Worm (Caenorhabditis elegans) whole organism, L3 larva: Measurements from ENCODE around the gene fbxb-14.

Experiments
- R02D3.7 ChIP-seq: fragments of 150-350 bp; optimal IDR thresholded peaks from 2 replicates; lab custom pipeline; 2014; ENCODE audit warnings: missing biosample characterization, missing genetic modification characterization
- ZK546.5 ChIP-seq: sonication (generic microtip); optimal IDR thresholded peaks from 2 replicates; lab custom pipeline; 2017; ENCODE audit warnings: missing biosample characterization, missing genetic modification characterization
- aly-2 ChIP-seq: fragments of 150-350 bp; optimal IDR thresholded peaks from 2 replicates; lab custom pipeline; 2014; ENCODE audit warnings: missing biosample characterization, missing genetic modification characterization
- ama-1 ChIP-seq: fragments of 150-350 bp; optimal IDR thresholded peaks from 2 replicates; lab custom pipeline; 2018
- ceh-28 ChIP-seq: fragments of 150-350 bp; optimal IDR thresholded peaks from 2 replicates; lab custom pipeline; 2014; ENCODE audit warnings: missing biosample characterization, missing genetic modification reagents, missing genetic modification characterization
- elt-2 ChIP-seq: sonication (generic microtip); optimal IDR thresholded peaks from 2 replicates; lab custom pipeline; 2016; ENCODE audit warnings: missing genetic modification reagents, mild to moderate bottlenecking, missing genetic modification characterization, missing compliant biosample characterization
- elt-3 ChIP-seq, 3 experiments: fragments of 150-350 bp in 1 of 3; sonication (generic microtip) in 2 of 3; optimal IDR thresholded peaks; 2 replicates in 2 of 3; 4 replicates in 1 of 3; lab custom pipeline; 2014 to 2017; ENCODE audit warnings: missing biosample characterization in 3 of 3, missing genetic modification characterization in 3 of 3
- eor-1 ChIP-seq, 2 experiments: fragments of 150-350 bp; optimal IDR thresholded peaks; 2 replicates each; lab custom pipeline; 2014 to 2018; ENCODE audit warnings: missing biosample characterization in 2 of 2, missing genetic modification characterization in 2 of 2
- fos-1 ChIP-seq: fragments of 150-350 bp; optimal IDR thresholded peaks from 2 replicates; lab custom pipeline; 2014; ENCODE audit warnings: missing biosample characterization, missing genetic modification characterization
- hmg-11 ChIP-seq: sonication (generic microtip); optimal IDR thresholded peaks from 2 replicates; lab custom pipeline; 2016; ENCODE audit warnings: missing genetic modification characterization, missing compliant biosample characterization
- lin-15B ChIP-seq: fragments of 150-350 bp; optimal IDR thresholded peaks from 2 replicates; lab custom pipeline; 2014; ENCODE audit warnings: missing biosample characterization, missing genetic modification characterization
- lin-39 ChIP-seq: fragments of 150-350 bp; optimal IDR thresholded peaks from 2 replicates; lab custom pipeline; 2018; ENCODE audit warnings: missing biosample characterization, missing genetic modification reagents, missing genetic modification characterization
- lsy-12 ChIP-seq: sonication (generic microtip); optimal IDR thresholded peaks from 2 replicates; lab custom pipeline; 2016; ENCODE audit warnings: mild to moderate bottlenecking, missing genetic modification characterization, missing compliant biosample characterization
- mml-1 ChIP-seq: fragments of 150-350 bp; sonication (generic microtip); optimal IDR thresholded peaks from 3 replicates; lab custom pipeline; 2014; ENCODE audit warnings: missing biosample characterization, missing genetic modification characterization
- nfya-1 ChIP-seq: sonication (generic microtip); optimal IDR thresholded peaks from 2 replicates; lab custom pipeline; 2017; ENCODE audit warnings: missing genetic modification characterization, mild to moderate bottlenecking, missing compliant biosample characterization, antibody characterized with exemption, moderate library complexity; ENCODE audit not compliant: insufficient read depth
- nhr-11 ChIP-seq: fragments of 150-350 bp; optimal IDR thresholded peaks from 2 replicates; lab custom pipeline; 2014; ENCODE audit warnings: missing biosample characterization, missing genetic modification characterization
- nhr-12 ChIP-seq: fragments of 150-350 bp; optimal IDR thresholded peaks from 2 replicates; lab custom pipeline; 2014; ENCODE audit warnings: missing biosample characterization, missing genetic modification characterization
- nhr-23 ChIP-seq: fragments of 150-350 bp; optimal IDR thresholded peaks from 2 replicates; lab custom pipeline; 2014; ENCODE audit warnings: missing biosample characterization, missing genetic modification reagents, missing genetic modification characterization
- nhr-237 ChIP-seq: fragments of 150-350 bp; optimal IDR thresholded peaks from 2 replicates; lab custom pipeline; 2014; ENCODE audit warnings: missing biosample characterization, missing genetic modification characterization
- nhr-25 ChIP-seq: sonication (generic microtip); optimal IDR thresholded peaks from 2 replicates; lab custom pipeline; 2017; ENCODE audit warnings: missing biosample characterization, missing genetic modification characterization
- nhr-28 ChIP-seq: fragments of 150-350 bp; optimal IDR thresholded peaks from 2 replicates; lab custom pipeline; 2014; ENCODE audit warnings: missing biosample characterization, missing genetic modification characterization
- nhr-76 ChIP-seq: fragments of 150-350 bp; sonication (generic microtip); optimal IDR thresholded peaks from 5 replicates; lab custom pipeline; 2014; ENCODE audit warnings: missing biosample characterization, missing genetic modification characterization
- pha-4 ChIP-seq: fragments of 150-350 bp; optimal IDR thresholded peaks from 2 replicates; lab custom pipeline; 2014; ENCODE audit warnings: missing biosample characterization, missing genetic modification reagents, missing genetic modification characterization
- snpc-4 ChIP-seq: fragments of 150-350 bp; optimal IDR thresholded peaks from 2 replicates; lab custom pipeline; 2014; ENCODE audit warnings: missing biosample characterization, missing genetic modification characterization
- tbx-2 ChIP-seq: sonication (generic microtip); optimal IDR thresholded peaks from 2 replicates; lab custom pipeline; 2016; ENCODE audit warnings: mild to moderate bottlenecking, missing genetic modification characterization, missing compliant biosample characterization
- unc-39 ChIP-seq: sonication (generic microtip); optimal IDR thresholded peaks from 4 replicates; lab custom pipeline; 2017; ENCODE audit warnings: missing biosample characterization, missing genetic modification characterization
- unc-62 ChIP-seq: fragments of 150-350 bp; sonication (generic microtip); optimal IDR thresholded peaks from 4 replicates; lab custom pipeline; 2014; ENCODE audit warnings: missing biosample characterization, missing genetic modification reagents, missing genetic modification characterization
- ztf-11 ChIP-seq: fragments of 150-350 bp; optimal IDR thresholded peaks from 2 replicates; lab custom pipeline; 2014; ENCODE audit warnings: missing biosample characterization, missing genetic modification characterization
- ztf-4 ChIP-seq: fragments of 150-350 bp; optimal IDR thresholded peaks from 2 replicates; lab custom pipeline; 2014; ENCODE audit warnings: missing biosample characterization, missing genetic modification characterization

Gene fbxb-14

DNA sequence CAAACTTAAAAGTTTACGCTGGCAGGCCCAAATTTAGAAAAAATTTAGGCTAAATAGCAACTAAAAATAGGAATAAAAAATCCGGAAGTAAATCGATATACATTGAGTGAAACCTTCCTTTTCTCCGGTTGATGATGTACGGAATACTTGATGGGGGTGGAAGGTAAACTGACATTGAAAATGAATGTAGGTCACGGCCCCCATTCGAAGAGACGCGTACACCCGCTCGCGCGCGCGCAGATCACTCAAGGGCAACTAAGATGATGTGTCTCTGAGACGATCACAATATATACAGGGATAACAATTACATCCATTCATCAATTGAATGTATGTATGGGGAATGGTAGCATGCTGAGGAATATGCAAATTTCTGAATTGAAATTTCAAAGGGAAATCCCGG, 8.5 kb downstream of the fbxb-14 start:
- TF ChIP-seq nhr-23 (tag; lab: Kevin White, UChicago) (peak; percentile 78), elt-3 (tag; optimal IDR thresholded peaks at IDR 0.05; lab: Kevin White, UChicago) (no peak), nhr-25 (tag; lab: Kevin White, UChicago) (peak; percentile 61), R02D3.7 (tag; lab: Kevin White, UChicago) (no peak), ceh-28 (tag; lab: Kevin White, UChicago) (no peak), ZK546.5 (no peak), nhr-12 (no peak)

ce11 chrII:572010-572409, 10.5 kb downstream of the fbxb-14 start, which contains the start of gene mlt-8:
Gene mlt-8, minus strand, starts transcription at chrII:572110.
- TF ChIP-seq nhr-28 (tag; lab: Kevin White, UChicago): no peak

ce11 chrII:568776-569175, 13.8 kb downstream of the fbxb-14 start, which contains the start of gene W08F4.5:
Gene W08F4.5, minus strand, starts transcription at chrII:568876.
- TF ChIP-seq tbx-2 (tag; lab: Kevin White, UChicago) (no peak), ceh-28 (tag; lab: Kevin White, UChicago) (peak; percentile 40), lin-39 (tag; lab: Kevin White, UChicago) (no peak), elt-2 (tag; lab: Kevin White, UChicago) (no peak), ztf-11 (no peak), nhr-28 (tag; lab: Kevin White, UChicago) (no peak), lin-15B (tag; lab: Kevin White, UChicago) (no peak), aly-2 (tag; lab: Kevin White, UChicago) (no peak), nhr-11 (tag; lab: Kevin White, UChicago) (no peak), nhr-12 (no peak), nfya-1 (tag; lab: Kevin White, UChicago) (no peak), nhr-23 (tag; lab: Kevin White, UChicago) (peak; percentile 48), unc-62 (GFP tag; lab: Kevin White, UChicago) (no peak), ama-1 (lab: Kevin White, UChicago) (no peak), ZK546.5 (no peak)

ce11 chrII:556185-556584, 26.4 kb downstream of the fbxb-14 start, which contains the start of the genes C09E8.1 and C09E8.6:
Gene C09E8.1, plus strand, starts transcription at chrII:556485.
Gene C09E8.6, plus strand, starts transcription at chrII:556497.
- TF ChIP-seq ama-1 (lab: Kevin White, UChicago) (no peak), unc-39 (no peak), fos-1 (tag; lab: Kevin White, UChicago) (no peak), aly-2 (tag; lab: Kevin White, UChicago) (no peak), mml-1 (tag; lab: Kevin White, UChicago) (no peak), nhr-76 (tag; lab: Kevin White, UChicago) (no peak), pha-4 (tag; lab: Kevin White, UChicago) (no peak), snpc-4 (tag; lab: Kevin White, UChicago) (no peak), ceh-28 (tag; lab: Kevin White, UChicago) (no peak), nhr-237 (no peak), ztf-4 (tag; lab: Kevin White, UChicago) (no peak), tbx-2 (tag; lab: Kevin White, UChicago) (no peak), nhr-12 (no peak), eor-1 (tag; optimal IDR thresholded peaks at IDR 0.05; lab: Kevin White, UChicago) (no peak)

- TF ChIP-seq ceh-28 (tag; lab: Kevin White, UChicago) (peak; percentile 67), hmg-11 (peak; percentile 30), pha-4 (tag; lab: Kevin White, UChicago) (peak; percentile 44), aly-2 (tag; lab: Kevin White, UChicago) (no peak)
Measured at ce11 chrII:555371-555770, 27.2 kb downstream of the fbxb-14 start.

DNA sequence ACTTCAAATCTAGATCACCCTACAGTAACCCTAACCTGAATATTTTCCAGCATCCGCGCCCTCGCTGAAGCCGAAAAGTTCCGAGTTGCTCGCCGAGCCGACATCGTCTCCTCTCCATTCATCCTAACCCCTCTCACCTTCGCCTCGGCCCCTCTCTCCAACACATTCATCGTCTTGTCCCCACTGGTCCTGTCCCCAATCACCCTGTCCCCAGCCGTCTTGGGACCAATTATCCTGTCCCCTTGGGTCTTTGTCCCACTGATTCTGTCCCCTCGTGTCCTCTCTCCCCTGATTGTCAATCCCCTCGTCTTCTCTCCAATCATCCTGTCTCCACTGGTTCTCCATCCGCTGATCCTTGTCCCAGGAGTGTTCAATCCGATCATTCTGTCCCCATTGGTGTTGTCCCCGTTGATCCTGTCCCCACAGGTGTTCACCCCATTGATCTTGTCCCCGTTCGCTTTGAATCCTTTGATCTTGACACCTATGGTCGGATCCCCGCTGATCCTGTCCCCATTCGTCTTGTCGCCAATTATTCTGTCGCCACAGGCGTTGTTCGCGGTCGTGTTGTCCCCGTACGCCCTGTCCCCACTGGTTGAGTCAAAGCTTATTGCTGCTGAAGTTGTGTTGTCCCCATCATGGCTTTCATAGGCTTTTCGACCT, 31.2 kb downstream of the fbxb-14 start, which contains the start of gene lips-7:
Gene lips-7, plus strand, starts transcription at position 610 of the 660 bp plus-strand sequence.
- TF ChIP-seq lsy-12: peak; percentile 40
- TF ChIP-seq nhr-25 (tag; lab: Kevin White, UChicago): no peak
- TF ChIP-seq, all 47 proteins: peak for 1
